Worm (Caenorhabditis elegans) whole organism, young adult: ENCODE results near the gene ced-4.

Experiments used
- C06A6.2 ChIP-seq: fragments of 200-800 bp; sonication (Bioruptor generic); conservative IDR thresholded peaks from 2 replicates; pipeline ENCODE4 v1.3.6; 2022; ENCODE audit warnings: missing genetic modification characterization, missing compliant biosample characterization
- D2030.7 ChIP-seq: fragments of 200-800 bp; sonication (Bioruptor generic); IDR thresholded peaks from 2 replicates; pipeline ENCODE4 v1.3.6; 2022; ENCODE audit warnings: missing genetic modification reagents, missing genetic modification characterization, missing compliant biosample characterization
- F33H1.4 ChIP-seq: fragments of 200-800 bp; sonication (Bioruptor generic); IDR thresholded peaks from 2 replicates; pipeline ENCODE4 v1.3.6; 2022; ENCODE audit warnings: missing genetic modification reagents, missing genetic modification characterization, missing compliant biosample characterization
- F37B4.10 ChIP-seq: fragments of 200-800 bp; sonication (Bioruptor generic); IDR thresholded peaks from 2 replicates; pipeline ENCODE4 v1.3.6; 2022; ENCODE audit warnings: missing genetic modification characterization, missing compliant biosample characterization
- F57C9.4 ChIP-seq: sonication (generic microtip); optimal IDR thresholded peaks from 2 replicates; lab custom pipeline; 2017; ENCODE audit warnings: mild to moderate bottlenecking, missing genetic modification characterization, missing compliant biosample characterization
- K12H6.12 ChIP-seq: fragments of 200-800 bp; sonication (Bioruptor generic); optimal IDR thresholded peaks from 2 replicates; lab custom pipeline; 2018; ENCODE audit warnings: mild to moderate bottlenecking, missing genetic modification characterization, missing compliant biosample characterization
- Y53F4B.3 ChIP-seq: fragments of 200-800 bp; sonication (Bioruptor generic); IDR thresholded peaks from 2 replicates; pipeline ENCODE4 v1.3.6; 2022; ENCODE audit warnings: missing genetic modification reagents, missing genetic modification characterization, missing compliant biosample characterization
- Y67H2A.10 ChIP-seq: fragments of 200-800 bp; sonication (Bioruptor generic); conservative IDR thresholded peaks from 2 replicates; pipeline ENCODE4 v1.3.6; 2022; ENCODE audit warnings: missing genetic modification reagents, missing genetic modification characterization, missing compliant biosample characterization
- attf-6 ChIP-seq: fragments of 200-800 bp; sonication (Bioruptor generic); IDR thresholded peaks from 2 replicates; pipeline ENCODE4 v1.3.6; 2022; ENCODE audit warnings: missing genetic modification reagents, missing genetic modification characterization, missing compliant biosample characterization
- cebp-1 ChIP-seq, 2 experiments: fragments of 200-800 bp in 1 of 2; sonication (Bioruptor generic) in 1 of 2; sonication (generic microtip) in 1 of 2; IDR thresholded peaks in 1 of 2; optimal IDR thresholded peaks in 1 of 2; 2 replicates each; pipeline versions ENCODE4 v1.3.6 to Lab custom; 2017 to 2022; ENCODE audit warnings: missing compliant biosample characterization in 2 of 2, missing genetic modification characterization in 2 of 2, mild to moderate bottlenecking in 1 of 2, missing genetic modification reagents in 1 of 2, moderate library complexity in 1 of 2
- cebp-2 ChIP-seq: fragments of 200-800 bp; sonication (Bioruptor generic); IDR thresholded peaks from 2 replicates; pipeline ENCODE4 v1.3.6; 2022; ENCODE audit warnings: missing genetic modification characterization, missing compliant biosample characterization
- ceh-27 ChIP-seq: fragments of 200-800 bp; sonication (Bioruptor generic); optimal IDR thresholded peaks from 2 replicates; lab custom pipeline; 2018; ENCODE audit warnings: mild to moderate bottlenecking, missing genetic modification characterization, moderate library complexity, missing compliant biosample characterization
- egrh-3 ChIP-seq: fragments of 200-800 bp; sonication (Bioruptor generic); IDR thresholded peaks from 2 replicates; pipeline ENCODE4 v1.3.6; 2022; ENCODE audit warnings: missing genetic modification reagents, missing genetic modification characterization, missing compliant biosample characterization
- ets-4 ChIP-seq: fragments of 200-800 bp; sonication (Bioruptor generic); optimal IDR thresholded peaks from 2 replicates; lab custom pipeline; 2018; ENCODE audit warnings: mild to moderate bottlenecking, missing genetic modification characterization, missing compliant biosample characterization
- hlh-12 ChIP-seq: sonication (generic microtip); optimal IDR thresholded peaks from 2 replicates; lab custom pipeline; 2016; ENCODE audit warnings: missing genetic modification characterization, missing compliant biosample characterization
- hrde-1 ChIP-seq: sonication (generic microtip); optimal IDR thresholded peaks from 2 replicates; lab custom pipeline; 2016; ENCODE audit warnings: missing genetic modification characterization, mild to moderate bottlenecking, missing compliant biosample characterization, moderate library complexity, missing genotype, missing genetic modification reagents, borderline replicate concordance
- lag-1 ChIP-seq: fragments of 200-800 bp; sonication (Bioruptor generic); IDR thresholded peaks from 2 replicates; pipeline ENCODE4 v1.3.6; 2022; ENCODE audit warnings: missing genetic modification reagents, missing genetic modification characterization, missing compliant biosample characterization
- let-526 ChIP-seq: fragments of 200-800 bp; sonication (Bioruptor generic); IDR thresholded peaks from 2 replicates; pipeline ENCODE4 v1.3.6; 2022; ENCODE audit warnings: missing genetic modification reagents, missing genetic modification characterization, missing compliant biosample characterization
- lin-26 ChIP-seq: fragments of 200-800 bp; sonication (Bioruptor generic); IDR thresholded peaks from 2 replicates; pipeline ENCODE4 v1.3.6; 2022; ENCODE audit warnings: missing genetic modification reagents, missing genetic modification characterization, missing compliant biosample characterization
- lin-40 ChIP-seq: sonication (generic microtip); optimal IDR thresholded peaks from 2 replicates; lab custom pipeline; 2016; ENCODE audit warnings: missing genetic modification characterization, mild to moderate bottlenecking, missing compliant biosample characterization, missing genotype, missing genetic modification reagents
- lir-1 ChIP-seq: fragments of 200-800 bp; sonication (Bioruptor generic); conservative IDR thresholded peaks from 2 replicates; pipeline ENCODE4 v1.3.6; 2022; ENCODE audit warnings: missing genetic modification reagents, missing genetic modification characterization, missing compliant biosample characterization
- lsl-1 ChIP-seq: fragments of 200-800 bp; sonication (Bioruptor generic); optimal IDR thresholded peaks from 2 replicates; lab custom pipeline; 2018; ENCODE audit warnings: mild to moderate bottlenecking, missing genetic modification characterization, moderate library complexity, missing compliant biosample characterization
- madf-3 ChIP-seq: fragments of 200-800 bp; sonication (Bioruptor generic); IDR thresholded peaks from 2 replicates; pipeline ENCODE4 v1.3.6; 2022; ENCODE audit warnings: missing genetic modification reagents, missing genetic modification characterization, missing compliant biosample characterization
- madf-6 ChIP-seq: fragments of 200-800 bp; sonication (Bioruptor generic); IDR thresholded peaks from 2 replicates; pipeline ENCODE4 v1.3.6; 2022; ENCODE audit warnings: missing genetic modification reagents, missing genetic modification characterization, missing compliant biosample characterization
- madf-8 ChIP-seq: fragments of 200-800 bp; sonication (Bioruptor generic); conservative IDR thresholded peaks from 2 replicates; pipeline ENCODE4 v1.3.6; 2022; ENCODE audit warnings: missing genetic modification reagents, missing genetic modification characterization, missing compliant biosample characterization
- nhr-27 ChIP-seq: fragments of 200-800 bp; sonication (Bioruptor generic); optimal IDR thresholded peaks from 2 replicates; lab custom pipeline; 2018; ENCODE audit warnings: mild to moderate bottlenecking, missing genetic modification characterization, moderate library complexity, missing compliant biosample characterization
- nhr-80 ChIP-seq: sonication (generic microtip); optimal IDR thresholded peaks from 2 replicates; lab custom pipeline; 2016; ENCODE audit warnings: missing genetic modification characterization, missing compliant biosample characterization
- pbrm-1 ChIP-seq: fragments of 200-800 bp; sonication (Bioruptor generic); IDR thresholded peaks from 2 replicates; pipeline ENCODE4 v1.3.6; 2022; ENCODE audit warnings: missing genetic modification reagents, missing genetic modification characterization, missing compliant biosample characterization
- rec-8 ChIP-seq, 2 experiments: sonication (generic microtip); optimal IDR thresholded peaks; 2 replicates each; lab custom pipeline; 2016; ENCODE audit warnings: mild to moderate bottlenecking in 2 of 2, missing genetic modification characterization in 2 of 2, missing genetic modification reagents in 2 of 2, missing genotype in 2 of 2, missing biosample characterization in 1 of 2, missing compliant biosample characterization in 1 of 2, moderate library complexity in 1 of 2
- sea-2 ChIP-seq: fragments of 200-800 bp; sonication (Bioruptor generic); IDR thresholded peaks from 2 replicates; pipeline ENCODE4 v1.3.6; 2022; ENCODE audit warnings: missing genetic modification characterization, missing compliant biosample characterization
- snpc-1.1 ChIP-seq: sonication (generic microtip); optimal IDR thresholded peaks from 2 replicates; lab custom pipeline; 2017; ENCODE audit warnings: missing genetic modification characterization, mild to moderate bottlenecking, missing compliant biosample characterization, antibody characterized with exemption, moderate library complexity, missing genotype, missing genetic modification reagents; ENCODE audit not compliant: insufficient read depth
- snpc-1.3 ChIP-seq: sonication (generic microtip); optimal IDR thresholded peaks from 2 replicates; lab custom pipeline; 2017; ENCODE audit warnings: missing genetic modification characterization, mild to moderate bottlenecking, missing compliant biosample characterization, antibody characterized with exemption, moderate library complexity, missing genotype, missing genetic modification reagents; ENCODE audit not compliant: insufficient read depth
- snpc-3.4 ChIP-seq: sonication (generic microtip); optimal IDR thresholded peaks from 2 replicates; lab custom pipeline; 2017; ENCODE audit warnings: missing genetic modification characterization, mild to moderate bottlenecking, missing compliant biosample characterization, antibody characterized with exemption, moderate library complexity, missing genotype, missing genetic modification reagents
- somi-1 ChIP-seq: fragments of 200-800 bp; sonication (Bioruptor generic); optimal IDR thresholded peaks from 2 replicates; lab custom pipeline; 2018; ENCODE audit warnings: mild to moderate bottlenecking, missing genetic modification characterization, missing compliant biosample characterization
- unc-130 ChIP-seq: sonication (generic microtip); optimal IDR thresholded peaks from 2 replicates; lab custom pipeline; 2016; ENCODE audit warnings: missing genetic modification reagents, missing genetic modification characterization, missing compliant biosample characterization
- xnd-1 ChIP-seq: sonication (generic microtip); optimal IDR thresholded peaks from 2 replicates; lab custom pipeline; 2016; ENCODE audit warnings: missing genotype, missing genetic modification reagents, missing genetic modification characterization, missing compliant biosample characterization
- zim-3 ChIP-seq: sonication (generic microtip); optimal IDR thresholded peaks from 2 replicates; lab custom pipeline; 2017; ENCODE audit warnings: mild to moderate bottlenecking, missing genetic modification characterization, moderate library complexity, missing compliant biosample characterization
- ztf-26 ChIP-seq: sonication (generic microtip); optimal IDR thresholded peaks from 2 replicates; lab custom pipeline; 2017; ENCODE audit warnings: missing genetic modification characterization, missing compliant biosample characterization
- ztf-6 ChIP-seq: fragments of 200-800 bp; sonication (Bioruptor generic); IDR thresholded peaks from 2 replicates; pipeline ENCODE4 v1.3.6; 2022; ENCODE audit warnings: missing genetic modification reagents, missing genetic modification characterization, missing compliant biosample characterization

ced-4 gene

ce11 chrIII:4854918-4855317, 2.8 kb downstream of the ced-4 start, which contains the start of gene C35D10.8:
TSS of gene C35D10.8 (plus strand) at chrIII:4855218.
- TF ChIP-seq ets-4 (GFP tag; lab: Kevin White, UChicago), result no peak
- TF ChIP-seq K12H6.12, result no peak
- no peak for TF ChIP-seq egrh-3 (GFP tag; lab: Robert Waterston, UW)
- no peak for TF ChIP-seq xnd-1
- no peak for TF ChIP-seq Y53F4B.3
- no peak for TF ChIP-seq pbrm-1 (GFP tag; lab: Robert Waterston, UW)
- no peak for TF ChIP-seq rec-8 (tag; optimal IDR thresholded peaks at IDR 0.05; lab: Kevin White, UChicago)
- no peak for TF ChIP-seq ztf-26 (tag; lab: Kevin White, UChicago)
- TF ChIP-seq somi-1 (GFP tag; lab: Kevin White, UChicago), result no peak
- TF ChIP-seq snpc-1.3 (tag; lab: Kevin White, UChicago), result no peak
- no peak for TF ChIP-seq snpc-1.1 (tag; lab: Kevin White, UChicago)
- TF ChIP-seq attf-6, result no peak
- no peak for TF ChIP-seq madf-8
- no peak for TF ChIP-seq cebp-2
- no peak for TF ChIP-seq nhr-27 (tag; lab: Kevin White, UChicago)
- no peak for TF ChIP-seq ceh-27
- TF ChIP-seq hlh-12, result no peak
- TF ChIP-seq ztf-6 (GFP tag; lab: Robert Waterston, UW), result no peak
- TF ChIP-seq F57C9.4 (tag; lab: Kevin White, UChicago), result no peak
- TF ChIP-seq lag-1 (GFP tag; lab: Robert Waterston, UW), result no peak

ce11 chrIII:4856109-4856508, 4.0 kb downstream of the ced-4 start, which contains the start of gene C35D10.7:
TSS of gene C35D10.7 (plus strand) at chrIII:4856193.
- TF ChIP-seq xnd-1, result peak; percentile 14
- no peak for TF ChIP-seq K12H6.12
- peak; percentile 88 for TF ChIP-seq lsl-1
- TF ChIP-seq F33H1.4 (GFP tag; lab: Robert Waterston, UW), result peak; percentile 75
- TF ChIP-seq madf-3 (GFP tag; lab: Robert Waterston, UW), result no peak
- no peak for TF ChIP-seq cebp-1 (GFP tag; IDR thresholded peaks at IDR 0.05; lab: Robert Waterston, UW)
- no peak for TF ChIP-seq cebp-1 (tag; optimal IDR thresholded peaks at IDR 0.05; lab: Kevin White, UChicago)
- no peak for TF ChIP-seq snpc-3.4 (tag; lab: Kevin White, UChicago)
- TF ChIP-seq lin-40 (tag; lab: Kevin White, UChicago), result no peak
- TF ChIP-seq unc-130, result peak; percentile 25
- TF ChIP-seq lir-1 (GFP tag; lab: Robert Waterston, UW), result no peak
- TF ChIP-seq F37B4.10, result no peak
- TF ChIP-seq nhr-80 (tag; lab: Kevin White, UChicago), result no peak
- TF ChIP-seq sea-2, result no peak
- no peak for TF ChIP-seq Y53F4B.3
- TF ChIP-seq C06A6.2 (GFP tag; lab: Robert Waterston, UW), result no peak
- no peak for TF ChIP-seq D2030.7 (GFP tag; lab: Robert Waterston, UW)
- TF ChIP-seq zim-3 (tag; lab: Kevin White, UChicago), result no peak
- TF ChIP-seq ztf-6 (GFP tag; lab: Robert Waterston, UW), result no peak
- TF ChIP-seq madf-6 (GFP tag; lab: Robert Waterston, UW), result peak; percentile 73; the same call in 1 of the 2 replicates
- no peak for TF ChIP-seq let-526 (GFP tag; lab: Robert Waterston, UW)
- no peak for TF ChIP-seq hrde-1 (tag; lab: Kevin White, UChicago)
- no peak for TF ChIP-seq lin-26 (GFP tag; lab: Robert Waterston, UW)
- TF ChIP-seq Y67H2A.10 (GFP tag; lab: Robert Waterston, UW), result no peak
